Fruit fly (Drosophila melanogaster) whole organism, embryonic: ENCODE results near the gene CG5913.

Source experiments
- BEAF-32 ChIP-seq: fragments of 200-800 bp; sonication (Bioruptor generic); optimal IDR thresholded peaks from 3 replicates; lab custom pipeline; 2017; ENCODE audit warnings: missing biosample characterization, missing genetic modification characterization, mild to moderate bottlenecking, moderate library complexity, missing genetic modification reagents
- CG10366 ChIP-seq: fragments of 200-800 bp; sonication (Bioruptor generic); IDR thresholded peaks from 2 replicates; pipeline ENCODE4 v1.3.6; 2022; ENCODE audit warnings: missing biosample characterization, missing genetic modification characterization
- CG11398 ChIP-seq: fragments of 200-800 bp; sonication (Bioruptor generic); optimal IDR thresholded peaks from 2 replicates; lab custom pipeline; 2016; ENCODE audit warnings: missing biosample characterization, missing genetic modification characterization
- CG11456 ChIP-seq: fragments of 200-800 bp; sonication (Bioruptor generic); IDR thresholded peaks from 3 replicates; pipeline ENCODE4 v1.3.6; 2022; ENCODE audit warnings: missing biosample characterization, missing genetic modification characterization
- CG11504 ChIP-seq: fragments of 200-800 bp; sonication (Bioruptor generic); optimal IDR thresholded peaks from 3 replicates; lab custom pipeline; 2019; ENCODE audit warnings: missing biosample characterization, mild to moderate bottlenecking, missing genetic modification characterization, moderate library complexity
- CG11560 ChIP-seq: fragments of 200-800 bp; sonication (Bioruptor generic); IDR thresholded peaks from 3 replicates; pipeline ENCODE4 v1.3.6; 2022; ENCODE audit warnings: missing biosample characterization, missing genetic modification characterization
- CG12104 ChIP-seq: fragments of 200-800 bp; sonication (Bioruptor generic); optimal IDR thresholded peaks from 3 replicates; lab custom pipeline; 2016; ENCODE audit warnings: missing biosample characterization, missing genetic modification characterization
- CG13287 ChIP-seq: fragments of 200-800 bp; sonication (Bioruptor generic); IDR thresholded peaks from 2 replicates; pipeline ENCODE4 v1.3.6; 2022; ENCODE audit warnings: missing biosample characterization, missing genetic modification characterization; ENCODE audit not compliant: partially characterized antibody
- CG14667 ChIP-seq: fragments of 200-800 bp; sonication (Bioruptor generic); IDR thresholded peaks from 2 replicates; pipeline ENCODE4 v1.3.6; 2022; ENCODE audit warnings: missing biosample characterization, missing genetic modification characterization
- CG16813 ChIP-seq: fragments of 200-800 bp; sonication (Bioruptor generic); IDR thresholded peaks from 3 replicates; pipeline ENCODE4 v1.3.6; 2022; ENCODE audit warnings: missing biosample characterization, missing genetic modification characterization; ENCODE audit not compliant: partially characterized antibody
- CG30403 ChIP-seq: fragments of 200-800 bp; sonication (Bioruptor generic); optimal IDR thresholded peaks from 3 replicates; lab custom pipeline; 2016; ENCODE audit warnings: missing biosample characterization, missing genetic modification characterization
- CG3065 ChIP-seq: fragments of 200-800 bp; sonication (Bioruptor generic); optimal IDR thresholded peaks from 2 replicates; lab custom pipeline; 2016; ENCODE audit warnings: missing biosample characterization, missing genetic modification characterization
- CG4707 ChIP-seq: fragments of 200-800 bp; sonication (Bioruptor generic); optimal IDR thresholded peaks from 2 replicates; lab custom pipeline; 2018; ENCODE audit warnings: missing biosample characterization, mild to moderate bottlenecking, missing genetic modification characterization, moderate library complexity
- CG7357 ChIP-seq: fragments of 200-800 bp; sonication (Bioruptor generic); IDR thresholded peaks from 3 replicates; pipeline ENCODE4 v1.3.6; 2022; ENCODE audit warnings: missing biosample characterization, missing genetic modification characterization
- CG9437 ChIP-seq: fragments of 200-800 bp; sonication (Bioruptor generic); optimal IDR thresholded peaks from 2 replicates; lab custom pipeline; 2018; ENCODE audit warnings: missing biosample characterization, mild to moderate bottlenecking, missing genetic modification characterization
- CG9609 ChIP-seq: fragments of 200-800 bp; sonication (Bioruptor generic); optimal IDR thresholded peaks from 3 replicates; lab custom pipeline; 2016; ENCODE audit warnings: missing biosample characterization, missing genetic modification characterization
- CoRest ChIP-seq: fragments of 200-800 bp; sonication (Bioruptor generic); optimal IDR thresholded peaks from 3 replicates; lab custom pipeline; 2018; ENCODE audit warnings: missing biosample characterization, mild to moderate bottlenecking, missing genetic modification characterization, moderate library complexity
- Dbx ChIP-seq: fragments of 200-800 bp; sonication (Bioruptor generic); IDR thresholded peaks from 3 replicates; pipeline ENCODE4 v1.3.6; 2022; ENCODE audit warnings: missing biosample characterization, missing genetic modification characterization
- Dp ChIP-seq: fragments of 200-800 bp; sonication (Bioruptor generic); optimal IDR thresholded peaks from 2 replicates; lab custom pipeline; 2018; ENCODE audit warnings: missing biosample characterization, mild to moderate bottlenecking, missing genetic modification characterization, moderate library complexity
- Drgx ChIP-seq: fragments of 200-800 bp; sonication (Bioruptor generic); IDR thresholded peaks from 2 replicates; pipeline ENCODE4 v1.3.6; 2022; ENCODE audit warnings: missing biosample characterization, missing genetic modification characterization
- Ets65A ChIP-seq: fragments of 200-800 bp; sonication (Bioruptor generic); peaks from one replicate; lab custom pipeline; 2016; ENCODE audit warnings: missing biosample characterization, missing genetic modification characterization
- Gug ChIP-seq: fragments of 200-800 bp; sonication (Bioruptor generic); IDR thresholded peaks from 4 replicates; pipeline ENCODE4 v1.3.6; 2022; ENCODE audit warnings: missing biosample characterization, missing genetic modification characterization
- HLH54F ChIP-seq: fragments of 200-800 bp; sonication (Bioruptor generic); optimal IDR thresholded peaks from 3 replicates; lab custom pipeline; 2016; ENCODE audit warnings: missing biosample characterization, missing genetic modification characterization
- HLHmδ ChIP-seq: fragments of 200-800 bp; sonication (Bioruptor generic); optimal IDR thresholded peaks from 2 replicates; lab custom pipeline; 2018; ENCODE audit warnings: missing biosample characterization, mild to moderate bottlenecking, missing genetic modification characterization, moderate library complexity
- Kr ChIP-seq: fragments of 200-800 bp; sonication (Bioruptor generic); optimal IDR thresholded peaks from 2 replicates; lab custom pipeline; 2017; ENCODE audit warnings: missing biosample characterization, mild to moderate bottlenecking, missing genetic modification characterization
- Max ChIP-seq: fragments of 200-800 bp; sonication (Bioruptor generic); optimal IDR thresholded peaks from 2 replicates; lab custom pipeline; 2016; ENCODE audit warnings: missing biosample characterization, mild to moderate bottlenecking, missing genetic modification characterization
- Med ChIP-seq: fragments of 200-800 bp; sonication (Bioruptor generic); peaks from one replicate; lab custom pipeline; 2016; ENCODE audit warnings: missing biosample characterization, missing genetic modification characterization, mild to moderate bottlenecking, inconsistent platforms, moderate library complexity
- Myb ChIP-seq: fragments of 200-800 bp; sonication (Bioruptor generic); optimal IDR thresholded peaks from 2 replicates; lab custom pipeline; 2016; ENCODE audit warnings: missing biosample characterization, missing genetic modification characterization
- NC2α ChIP-seq: fragments of 200-800 bp; sonication (Bioruptor generic); optimal IDR thresholded peaks from 2 replicates; lab custom pipeline; 2016; ENCODE audit warnings: missing biosample characterization, missing genetic modification characterization
- NFAT ChIP-seq: fragments of 200-800 bp; sonication (Bioruptor generic); IDR thresholded peaks from 2 replicates; pipeline ENCODE4 v1.3.6; 2022; ENCODE audit warnings: missing biosample characterization, missing genetic modification characterization
- Optix ChIP-seq: fragments of 200-800 bp; sonication (Bioruptor generic); IDR thresholded peaks from 3 replicates; pipeline ENCODE4 v1.3.6; 2022; ENCODE audit warnings: missing biosample characterization, missing genetic modification characterization
- Sin3A ChIP-seq: fragments of >200 bp; optimal IDR thresholded peaks from 2 replicates; lab custom pipeline; 2018
- Sry-δ ChIP-seq: fragments of 200-800 bp; sonication (Bioruptor generic); optimal IDR thresholded peaks from 2 replicates; lab custom pipeline; 2016; ENCODE audit warnings: missing biosample characterization, missing genetic modification characterization
- Ssrp ChIP-seq: fragments of 200-800 bp; sonication (Bioruptor generic); optimal IDR thresholded peaks from 2 replicates; lab custom pipeline; 2018; ENCODE audit warnings: missing biosample characterization, mild to moderate bottlenecking, missing genetic modification characterization, moderate library complexity
- Usf ChIP-seq: fragments of 200-800 bp; sonication (Bioruptor generic); optimal IDR thresholded peaks from 2 replicates; lab custom pipeline; 2017; ENCODE audit warnings: missing genotype, missing biosample characterization, missing genetic modification characterization
- ab ChIP-seq: fragments of 200-800 bp; sonication (Bioruptor generic); optimal IDR thresholded peaks from 2 replicates; lab custom pipeline; 2016; ENCODE audit warnings: missing biosample characterization, missing genetic modification characterization
- ash1 ChIP-seq: fragments of 200-800 bp; sonication (Bioruptor generic); optimal IDR thresholded peaks from 2 replicates; lab custom pipeline; 2018; ENCODE audit warnings: missing biosample characterization, mild to moderate bottlenecking, missing genetic modification characterization
- cato ChIP-seq: fragments of 200-800 bp; sonication (Bioruptor generic); optimal IDR thresholded peaks from 2 replicates; lab custom pipeline; 2016; ENCODE audit warnings: missing biosample characterization, missing genetic modification characterization, borderline replicate concordance
- disco-r ChIP-seq: fragments of 200-800 bp; sonication (Bioruptor generic); optimal IDR thresholded peaks from 2 replicates; lab custom pipeline; 2016; ENCODE audit warnings: missing biosample characterization, missing genetic modification characterization
- dm ChIP-seq: fragments of 200-800 bp; sonication (Bioruptor generic); optimal IDR thresholded peaks from 3 replicates; lab custom pipeline; 2016; ENCODE audit warnings: missing biosample characterization, missing genetic modification characterization
- fd102C ChIP-seq: fragments of 200-800 bp; sonication (Bioruptor generic); optimal IDR thresholded peaks from 2 replicates; lab custom pipeline; 2018; ENCODE audit warnings: missing biosample characterization, mild to moderate bottlenecking, missing genetic modification characterization, moderate library complexity
- gfzf ChIP-seq: fragments of 200-800 bp; sonication (Bioruptor generic); optimal IDR thresholded peaks from 2 replicates; lab custom pipeline; 2016; ENCODE audit warnings: missing biosample characterization, mild to moderate bottlenecking, missing genetic modification characterization, moderate library complexity
- ind ChIP-seq: fragments of 200-800 bp; sonication (Bioruptor generic); optimal IDR thresholded peaks from 3 replicates; lab custom pipeline; 2016; ENCODE audit warnings: missing biosample characterization, missing genetic modification characterization
- klu ChIP-seq: fragments of 200-800 bp; sonication (Bioruptor generic); IDR thresholded peaks from 2 replicates; pipeline ENCODE4 v1.3.6; 2022; ENCODE audit warnings: missing biosample characterization, missing genetic modification characterization
- maf-S ChIP-seq: fragments of 200-800 bp; sonication (Bioruptor generic); optimal IDR thresholded peaks from 2 replicates; lab custom pipeline; 2016; ENCODE audit warnings: missing biosample characterization, missing genetic modification characterization
- ranshi ChIP-seq: fragments of 200-800 bp; sonication (Bioruptor generic); IDR thresholded peaks from 2 replicates; pipeline ENCODE4 v1.3.6; 2022; ENCODE audit warnings: missing biosample characterization, missing genetic modification characterization
- slbo ChIP-seq: fragments of 200-800 bp; sonication (Bioruptor generic); IDR thresholded peaks from 2 replicates; pipeline ENCODE4 v1.3.6; 2022; ENCODE audit warnings: missing biosample characterization, missing genetic modification characterization
- tna ChIP-seq: fragments of 200-800 bp; sonication (Bioruptor generic); IDR thresholded peaks from 2 replicates; pipeline ENCODE4 v1.3.6; 2022; ENCODE audit warnings: missing biosample characterization, missing genetic modification characterization; ENCODE audit not compliant: partially characterized antibody
- toy ChIP-seq: fragments of 200-800 bp; sonication (Bioruptor generic); IDR thresholded peaks from 2 replicates; pipeline ENCODE4 v1.3.6; 2022; ENCODE audit warnings: missing biosample characterization, missing genetic modification characterization
- wdn ChIP-seq: fragments of 200-800 bp; sonication (Bioruptor generic); IDR thresholded peaks from 2 replicates; pipeline ENCODE4 v1.3.6; 2022; ENCODE audit warnings: missing biosample characterization, missing genetic modification characterization

CG5913 gene

dm6 chr3R:25880971-25881809, 12.1 kb upstream of the CG5913 start, which contains the start of gene Tsp96F (continued):
- TF ChIP-seq Max (GFP tag; lab: Kevin White, UChicago) (no peak), dm (GFP tag; lab: Kevin White, UChicago) (no peak), fd102C (GFP tag; lab: Kevin White, UChicago) (peak; percentile 14), ranshi (GFP tag; lab: Robert Waterston, UW) (no peak), CG9437 (GFP tag; lab: Kevin White, UChicago) (no peak), Dbx (no peak; the same call in 2 of the 3 replicates), Gug (no peak), CG9609 (GFP tag; lab: Kevin White, UChicago) (peak; percentile 7), Ets65A (GFP tag; lab: Kevin White, UChicago) (no peak), CG7357 (no peak), CG11398 (GFP tag; lab: Kevin White, UChicago) (no peak), Myb (peak; percentile 79), CG4707 (GFP tag; lab: Kevin White, UChicago) (peak; percentile 33), CG10366 (GFP tag; lab: Robert Waterston, UW) (no peak), ind (GFP tag; lab: Kevin White, UChicago) (no peak), maf-S (no peak), CG16813 (GFP tag; lab: Robert Waterston, UW) (peak; percentile 59; the same call in 2 of the 3 replicates), wdn (GFP tag; lab: Robert Waterston, UW) (no peak), slbo (GFP tag; lab: Robert Waterston, UW) (no peak), CG30403 (GFP tag; lab: Kevin White, UChicago) (no peak), Sry-δ (GFP tag; lab: Kevin White, UChicago) (peak; percentile 76), Drgx (no peak), Med (GFP tag; lab: Kevin White, UChicago) (peak; percentile 83), CG14667 (no peak), gfzf (GFP tag; lab: Kevin White, UChicago) (peak; percentile 95), cato (GFP tag; lab: Kevin White, UChicago) (no peak), BEAF-32 (GFP tag; lab: Kevin White, UChicago) (peak; percentile 81), CG13287 (peak; percentile 67), toy (GFP tag; lab: Robert Waterston, UW) (no peak), CG3065 (GFP tag; lab: Kevin White, UChicago) (no peak), HLH54F (GFP tag; lab: Kevin White, UChicago) (no peak), Kr (GFP tag; lab: Kevin White, UChicago) (no peak), Ssrp (tag; lab: Kevin White, UChicago) (no peak), Sin3A (lab: Kevin White, UChicago) (peak; percentile 11), klu (GFP tag; lab: Robert Waterston, UW) (no peak), disco-r (no peak), Usf (GFP tag; lab: Kevin White, UChicago) (no peak), CG11504 (tag; lab: Kevin White, UChicago) (no peak), NFAT (GFP tag; lab: Robert Waterston, UW) (no peak), Optix (GFP tag; lab: Robert Waterston, UW) (no peak), CG12104 (GFP tag; lab: Kevin White, UChicago) (no peak), CG11560 (tag; lab: Robert Waterston, UW) (no peak; the same call in 2 of the 3 replicates), Dp (GFP tag; lab: Kevin White, UChicago) (peak; percentile 50), HLHmδ (GFP tag; lab: Kevin White, UChicago) (peak; percentile 13), CoRest (tag; lab: Kevin White, UChicago) (peak; percentile 18), ash1 (GFP tag; lab: Kevin White, UChicago) (no peak), ab (no peak), tna (GFP tag; lab: Robert Waterston, UW) (0 out of 2 replicates have a peak, but pooled peaks have one; percentile 37), CG11456 (GFP tag; lab: Robert Waterston, UW) (no peak), NC2α (no peak)
